Fruit fly (Drosophila melanogaster): ENCODE results near the gene Sdr.

Gene Sdr

dm6 chr3R:14879207-14879863 lies 39.1 kb upstream of the Sdr start, which contains the start of gene CG3631 (continued):
- no peak for TF ChIP-seq sc (optimal IDR thresholded peaks at IDR 0.05)
- no peak for TF ChIP-seq sc (GFP tag; optimal IDR thresholded peaks at IDR 0.05)
- peak; percentile 49; the same call in 1 of the 2 replicates for TF ChIP-seq unc-4 (GFP tag; IDR thresholded peaks at IDR 0.05; ENCODE audit: partially characterized antibody)
- TF ChIP-seq Hr78 (GFP tag; optimal IDR thresholded peaks at IDR 0.05) = no peak
- TF ChIP-seq slp2 (GFP tag; optimal IDR thresholded peaks at IDR 0.05) = peak; percentile 3
- TF ChIP-seq unpg (GFP tag; optimal IDR thresholded peaks at IDR 0.05) = no peak

dm6 chr3R:14880861-14881260 lies 37.6 kb upstream of the Sdr start:
- TF ChIP-seq CG8944 (GFP tag; optimal IDR thresholded peaks at IDR 0.05) (no peak), CG7372 (GFP tag; IDR thresholded peaks at IDR 0.05) (0 out of 2 replicates have a peak, but pooled peaks have one; percentile 18), Ets65A (GFP tag) (peak; percentile 90), cas (GFP tag; IDR thresholded peaks at IDR 0.05) (no peak), ind (GFP tag; optimal IDR thresholded peaks at IDR 0.05) (no peak)

DNA sequence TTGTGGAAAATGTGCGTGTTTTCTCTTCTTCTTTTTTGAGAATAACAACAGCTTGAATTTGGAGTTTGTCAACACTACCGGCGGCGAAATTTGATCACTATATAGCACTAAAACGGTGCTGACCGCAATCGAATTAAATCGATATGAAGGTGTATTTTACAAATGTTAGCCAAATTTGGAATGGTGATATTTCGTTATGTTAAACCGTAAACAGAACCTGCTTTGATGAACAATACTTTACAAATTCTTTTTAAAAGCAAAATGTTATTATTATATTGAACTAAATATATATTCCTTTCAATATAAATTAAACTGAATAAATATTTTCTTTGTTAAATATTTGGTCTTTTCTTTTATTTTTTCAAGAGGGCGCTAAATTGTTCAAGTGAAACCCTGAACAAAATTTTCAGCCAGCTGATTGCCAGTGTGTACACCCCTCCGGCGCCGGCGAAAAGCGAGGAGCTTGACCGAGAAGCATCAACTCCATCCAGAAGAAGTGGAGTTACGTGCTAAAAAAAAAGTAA lies 32.4 kb upstream of the Sdr start, which contains the start of the genes Rrp6, CG33331 and CG33332:
Gene Rrp6, minus strand, starts transcription at position 236 of the 524 bp plus-strand sequence.
Gene CG33331, plus strand, starts transcription at position 446 of the 524 bp plus-strand sequence.
Gene CG33332, plus strand, starts transcription at position 446 of the 524 bp plus-strand sequence.
- TF ChIP-seq vnd (GFP tag; IDR thresholded peaks at IDR 0.05; ENCODE audit: partially characterized antibody) (0 out of 3 replicates have a peak, but pooled peaks have one; percentile 18), CG1024 (GFP tag; IDR thresholded peaks at IDR 0.05) (no peak), row (GFP tag; IDR thresholded peaks at IDR 0.05) (peak; percentile 79), caup (GFP tag; optimal IDR thresholded peaks at IDR 0.05; ENCODE audit: severe bottlenecking) (peak; percentile 71), mam (GFP tag; optimal IDR thresholded peaks at IDR 0.05) (peak; percentile 69), Hsf (GFP tag; optimal IDR thresholded peaks at IDR 0.05) (peak; percentile 66), CG4328 (GFP tag; optimal IDR thresholded peaks at IDR 0.05) (peak; percentile 64), bab2 (GFP tag; optimal IDR thresholded peaks at IDR 0.05) (peak; percentile 53), CG4854 (GFP tag; optimal IDR thresholded peaks at IDR 0.05) (peak; percentile 31), Ravus (GFP tag; IDR thresholded peaks at IDR 0.05) (no peak), lab (GFP tag; optimal IDR thresholded peaks at IDR 0.05) (peak; percentile 83), bigmax (GFP tag; optimal IDR thresholded peaks at IDR 0.05) (no peak), CG3407 (GFP tag; optimal IDR thresholded peaks at IDR 0.05) (no peak), stc (GFP tag; IDR thresholded peaks at IDR 0.05) (no peak; the same call in 1 of the 2 replicates), Myb (GFP tag; optimal IDR thresholded peaks at IDR 0.05) (peak; percentile 43), CG6683 (GFP tag; optimal IDR thresholded peaks at IDR 0.05) (peak; percentile 46), CG2875 (GFP tag; optimal IDR thresholded peaks at IDR 0.05) (peak; percentile 5), CG13775 (GFP tag; optimal IDR thresholded peaks at IDR 0.05) (peak; percentile 68), Spps (tag; optimal IDR thresholded peaks at IDR 0.05) (no peak), CoRest (tag; optimal IDR thresholded peaks at IDR 0.05) (peak; percentile 85), al (GFP tag; IDR thresholded peaks at IDR 0.05) (peak; percentile 54), Mad (GFP tag; optimal IDR thresholded peaks at IDR 0.05) (peak; percentile 45), pzg (GFP tag; optimal IDR thresholded peaks at IDR 0.05) (peak; percentile 70), sd (tag; optimal IDR thresholded peaks at IDR 0.05) (no peak), CG14965 (GFP tag; optimal IDR thresholded peaks at IDR 0.05; ENCODE audit: borderline replicate concordance) (no peak), hth (optimal IDR thresholded peaks at IDR 0.05) (no peak), CG9817 (tag; optimal IDR thresholded peaks at IDR 0.05) (peak; percentile 84), CG32772 (GFP tag; IDR thresholded peaks at IDR 0.05) (peak; percentile 47), CG12104 (GFP tag; optimal IDR thresholded peaks at IDR 0.05) (peak; percentile 72), trh (GFP tag; optimal IDR thresholded peaks at IDR 0.05) (peak; percentile 23), CG15601 (tag; optimal IDR thresholded peaks at IDR 0.05) (peak; percentile 68), Jarid2 (GFP tag; optimal IDR thresholded peaks at IDR 0.05) (no peak), gfzf (GFP tag; optimal IDR thresholded peaks at IDR 0.05) (peak; percentile 17), HHEX (GFP tag; optimal IDR thresholded peaks at IDR 0.05) (peak; percentile 52), Ptx1 (GFP tag; IDR thresholded peaks at IDR 0.05) (peak; percentile 57)

All from whole organism, embryonic.